Worm (Caenorhabditis elegans) whole organism, L1 larva: Measurements from ENCODE around the gene nhr-251.

ENCODE experiments used
- C04F5.9 ChIP-seq: sonication (generic microtip); optimal IDR thresholded peaks from 2 replicates; lab custom pipeline; 2016; ENCODE audit warnings: missing genetic modification characterization, missing compliant biosample characterization
- C16A3.4 ChIP-seq: fragments of 150-350 bp; optimal IDR thresholded peaks from 2 replicates; lab custom pipeline; 2014; ENCODE audit warnings: missing biosample characterization, missing genetic modification characterization
- aha-1 ChIP-seq: fragments of 150-350 bp; optimal IDR thresholded peaks from 2 replicates; lab custom pipeline; 2014; ENCODE audit warnings: missing biosample characterization, missing genetic modification characterization
- blmp-1 ChIP-seq: fragments of 150-350 bp; optimal IDR thresholded peaks from 2 replicates; lab custom pipeline; 2014; ENCODE audit warnings: missing biosample characterization, missing genetic modification characterization
- ceh-82 ChIP-seq, 3 experiments: fragments of 150-350 bp in 1 of 3; sonication (generic microtip) in 2 of 3; optimal IDR thresholded peaks; 2 replicates each; lab custom pipeline; 2014 to 2017; ENCODE audit warnings: missing biosample characterization in 3 of 3, missing genetic modification characterization in 3 of 3
- ces-1 ChIP-seq: fragments of 150-350 bp; optimal IDR thresholded peaks from 2 replicates; lab custom pipeline; 2014; ENCODE audit warnings: missing biosample characterization, missing genetic modification reagents, missing genetic modification characterization
- efl-1 ChIP-seq, 4 experiments: fragments of 150-350 bp; optimal IDR thresholded peaks in 3 of 4; peaks in 1 of 4; 1 replicate in 1 of 4; 2 replicates in 3 of 4; lab custom pipeline; 2014; ENCODE audit warnings: missing biosample characterization in 2 of 4, missing genetic modification characterization in 2 of 4, missing genetic modification reagents in 2 of 4
- egl-13 ChIP-seq: sonication (generic microtip); optimal IDR thresholded peaks from 2 replicates; lab custom pipeline; 2016; ENCODE audit warnings: missing genotype, missing genetic modification reagents, missing genetic modification characterization, missing compliant biosample characterization
- elt-2 ChIP-seq: sonication (generic microtip); optimal IDR thresholded peaks from 2 replicates; lab custom pipeline; 2016; ENCODE audit warnings: missing genetic modification characterization, mild to moderate bottlenecking, inconsistent platforms, missing compliant biosample characterization, missing genetic modification reagents
- elt-3 ChIP-seq, 6 experiments: fragments of 150-350 bp in 1 of 6; sonication (generic microtip); optimal IDR thresholded peaks; 2 replicates each; lab custom pipeline; 2017 to 2018; ENCODE audit warnings: missing biosample characterization in 6 of 6, missing genetic modification characterization in 6 of 6, inconsistent platforms in 1 of 6
- fkh-8 ChIP-seq: sonication (generic microtip); optimal IDR thresholded peaks from 2 replicates; lab custom pipeline; 2016; ENCODE audit warnings: mild to moderate bottlenecking, missing genetic modification characterization, missing compliant biosample characterization
- fos-1 ChIP-seq: fragments of 150-350 bp; optimal IDR thresholded peaks from 2 replicates; lab custom pipeline; 2014; ENCODE audit warnings: missing biosample characterization, missing genetic modification characterization
- hlh-4 ChIP-seq: sonication (generic microtip); optimal IDR thresholded peaks from 2 replicates; lab custom pipeline; 2016; ENCODE audit warnings: mild to moderate bottlenecking, missing genetic modification characterization, missing compliant biosample characterization
- irx-1 ChIP-seq: sonication (generic microtip); optimal IDR thresholded peaks from 2 replicates; lab custom pipeline; 2016; ENCODE audit warnings: missing genetic modification characterization, missing compliant biosample characterization
- jun-1 ChIP-seq: fragments of 150-350 bp; optimal IDR thresholded peaks from 2 replicates; lab custom pipeline; 2014; ENCODE audit warnings: missing biosample characterization, missing genetic modification reagents, missing genetic modification characterization
- lin-13 ChIP-seq: fragments of 150-350 bp; optimal IDR thresholded peaks from 2 replicates; lab custom pipeline; 2014; ENCODE audit warnings: missing biosample characterization, missing genetic modification reagents, missing genetic modification characterization
- lin-14 ChIP-seq: fragments of 200-800 bp; sonication (Bioruptor generic); optimal IDR thresholded peaks from 2 replicates; lab custom pipeline; 2018; ENCODE audit warnings: mild to moderate bottlenecking, missing genetic modification characterization, moderate library complexity, missing compliant biosample characterization
- lin-15B ChIP-seq: fragments of 150-350 bp; sonication (generic microtip); optimal IDR thresholded peaks from 3 replicates; lab custom pipeline; 2014; ENCODE audit warnings: missing biosample characterization, missing genetic modification characterization
- lin-35 ChIP-seq, 2 experiments: fragments of 150-350 bp; optimal IDR thresholded peaks; 2 replicates each; lab custom pipeline; 2014; ENCODE audit warnings: missing biosample characterization in 2 of 2, missing genetic modification characterization in 2 of 2, missing genetic modification reagents in 2 of 2
- lir-3 ChIP-seq: sonication (generic microtip); optimal IDR thresholded peaks from 2 replicates; lab custom pipeline; 2016; ENCODE audit warnings: mild to moderate bottlenecking, missing genetic modification characterization, moderate library complexity, missing compliant biosample characterization; ENCODE audit not compliant: poor library complexity
- lsy-2 ChIP-seq, 2 experiments: fragments of 150-350 bp; optimal IDR thresholded peaks; 2 replicates each; lab custom pipeline; 2014; ENCODE audit warnings: missing biosample characterization in 2 of 2, missing genetic modification characterization in 2 of 2
- mdl-1 ChIP-seq, 2 experiments: fragments of 150-350 bp; optimal IDR thresholded peaks; 2 replicates each; lab custom pipeline; 2014 to 2017; ENCODE audit warnings: missing biosample characterization in 2 of 2, missing genetic modification characterization in 2 of 2, inconsistent platforms in 1 of 2
- mef-2 ChIP-seq: fragments of 150-350 bp; optimal IDR thresholded peaks from 2 replicates; lab custom pipeline; 2014; ENCODE audit warnings: missing biosample characterization, missing genetic modification characterization
- nhr-19 ChIP-seq: fragments of 200-800 bp; sonication (Bioruptor generic); conservative IDR thresholded peaks from 2 replicates; pipeline ENCODE4 v1.3.6; 2022; ENCODE audit warnings: missing genetic modification characterization, missing compliant biosample characterization
- nhr-20 ChIP-seq: sonication (generic microtip); optimal IDR thresholded peaks from 2 replicates; lab custom pipeline; 2016; ENCODE audit warnings: mild to moderate bottlenecking, missing genetic modification characterization, missing compliant biosample characterization
- nhr-71 ChIP-seq: sonication (generic microtip); optimal IDR thresholded peaks from 2 replicates; lab custom pipeline; 2016; ENCODE audit warnings: mild to moderate bottlenecking, missing genetic modification characterization, moderate library complexity, missing compliant biosample characterization
- nhr-76 ChIP-seq: sonication (generic microtip); optimal IDR thresholded peaks from 2 replicates; lab custom pipeline; 2017; ENCODE audit warnings: missing biosample characterization, missing genetic modification characterization
- nhr-85 ChIP-seq: sonication (generic microtip); peaks from one replicate; lab custom pipeline; 2016; ENCODE audit warnings: missing genetic modification characterization, inconsistent platforms, missing compliant biosample characterization
- nhr-90 ChIP-seq: sonication (generic microtip); optimal IDR thresholded peaks from 2 replicates; lab custom pipeline; 2016; ENCODE audit warnings: mild to moderate bottlenecking, missing genetic modification characterization, missing compliant biosample characterization; ENCODE audit not compliant: poor library complexity
- pax-3 ChIP-seq: fragments of 200-800 bp; sonication (Bioruptor generic); optimal IDR thresholded peaks from 2 replicates; lab custom pipeline; 2018; ENCODE audit warnings: mild to moderate bottlenecking, missing genetic modification characterization, moderate library complexity, missing compliant biosample characterization
- rnt-1 ChIP-seq: sonication (generic microtip); optimal IDR thresholded peaks from 2 replicates; lab custom pipeline; 2016; ENCODE audit warnings: mild to moderate bottlenecking, missing genetic modification characterization, moderate library complexity, missing compliant biosample characterization
- snpc-4 ChIP-seq: fragments of 150-350 bp; optimal IDR thresholded peaks from 2 replicates; lab custom pipeline; 2014; ENCODE audit warnings: missing biosample characterization, missing genetic modification characterization
- snu-23 ChIP-seq: sonication (generic microtip); optimal IDR thresholded peaks from 2 replicates; lab custom pipeline; 2016; ENCODE audit warnings: missing genetic modification characterization, missing compliant biosample characterization
- sup-37 ChIP-seq: fragments of 200-800 bp; sonication (Bioruptor generic); optimal IDR thresholded peaks from 2 replicates; lab custom pipeline; 2018; ENCODE audit warnings: mild to moderate bottlenecking, missing genetic modification characterization, missing compliant biosample characterization
- swsn-7 ChIP-seq: sonication (generic microtip); optimal IDR thresholded peaks from 2 replicates; lab custom pipeline; 2016; ENCODE audit warnings: missing genetic modification characterization, missing compliant biosample characterization
- tbx-2 ChIP-seq: sonication (generic microtip); optimal IDR thresholded peaks from 2 replicates; lab custom pipeline; 2016; ENCODE audit warnings: missing genetic modification characterization, missing compliant biosample characterization
- tlp-1 ChIP-seq: fragments of 150-350 bp; optimal IDR thresholded peaks from 2 replicates; lab custom pipeline; 2014; ENCODE audit warnings: missing biosample characterization, missing genetic modification characterization
- unc-130 ChIP-seq: fragments of 150-350 bp; optimal IDR thresholded peaks from 2 replicates; lab custom pipeline; 2017; ENCODE audit warnings: missing biosample characterization, missing genetic modification characterization, inconsistent platforms
- unc-30 ChIP-seq: sonication (generic microtip); optimal IDR thresholded peaks from 2 replicates; lab custom pipeline; 2017; ENCODE audit warnings: missing biosample characterization, missing genetic modification characterization
- unc-86 ChIP-seq: sonication (generic microtip); optimal IDR thresholded peaks from 2 replicates; lab custom pipeline; 2016; ENCODE audit warnings: missing genetic modification characterization, missing compliant biosample characterization
- zag-1 ChIP-seq: fragments of 150-350 bp; optimal IDR thresholded peaks from 2 replicates; lab custom pipeline; 2014; ENCODE audit warnings: missing biosample characterization, missing genetic modification characterization

nhr-251 gene

ce11 chrV:635630-636029, 35.3 kb downstream of the nhr-251 start:
- TF ChIP-seq nhr-90 (tag; lab: Kevin White, UChicago) (peak; percentile 0), nhr-71 (peak; percentile 27), unc-86 (tag; lab: Kevin White, UChicago) (no peak), snpc-4 (tag; lab: Kevin White, UChicago) (peak; percentile 66), mdl-1 (tag; optimal IDR thresholded peaks at IDR 0.05; lab: Kevin White, UChicago) (peak in 1 of 2 experiments; percentile 47), lin-35 (GFP tag; optimal IDR thresholded peaks at IDR 0.05; lab: Kevin White, UChicago) (peak in 1 of 2 experiments; percentile 67), egl-13 (no peak), unc-30 (tag; lab: Kevin White, UChicago) (no peak), nhr-20 (tag; lab: Kevin White, UChicago) (peak; percentile 33), elt-2 (tag; lab: Kevin White, UChicago) (peak; percentile 29), snu-23 (GFP tag; lab: Kevin White, UChicago) (peak; percentile 44), nhr-85 (tag; lab: Kevin White, UChicago) (peak; percentile 80), rnt-1 (no peak), lin-15B (tag; lab: Kevin White, UChicago) (no peak), tlp-1 (no peak), lsy-2 (tag; optimal IDR thresholded peaks at IDR 0.05; lab: Kevin White, UChicago) (peak in 1 of 2 experiments; percentile 10), C16A3.4 (tag; lab: Kevin White, UChicago) (peak; percentile 27), lin-14 (GFP tag; lab: Kevin White, UChicago) (peak; percentile 95), elt-3 (tag; optimal IDR thresholded peaks at IDR 0.05; lab: Kevin White, UChicago) (peak in 1 of 6 experiments; percentile 8), blmp-1 (tag; lab: Kevin White, UChicago) (peak; percentile 35), unc-130 (tag; lab: Kevin White, UChicago) (peak; percentile 20)

ce11 chrV:636281-636680, 36.0 kb downstream of the nhr-251 start, which contains the start of gene pals-31:
TSS of gene pals-31 (plus strand) at chrV:636581.
- TF ChIP-seq C16A3.4 (tag; lab: Kevin White, UChicago): no peak
- TF ChIP-seq mef-2 (tag; lab: Kevin White, UChicago): no peak
- TF ChIP-seq sup-37 (GFP tag; lab: Kevin White, UChicago): no peak
- TF ChIP-seq pax-3: no peak
- no peak for TF ChIP-seq nhr-19 (GFP tag; lab: Robert Waterston, UW)
- no peak for TF ChIP-seq nhr-76 (tag; lab: Kevin White, UChicago)
- no peak for TF ChIP-seq fos-1 (tag; lab: Kevin White, UChicago)
- no peak for TF ChIP-seq lsy-2 (tag; optimal IDR thresholded peaks at IDR 0.05; lab: Kevin White, UChicago)
- no peak for TF ChIP-seq irx-1 (tag; lab: Kevin White, UChicago)
- TF ChIP-seq aha-1: no peak
- TF ChIP-seq lin-15B (tag; lab: Kevin White, UChicago): no peak
- TF ChIP-seq zag-1 (tag; lab: Kevin White, UChicago): no peak
- no peak for TF ChIP-seq lin-13 (GFP tag; lab: Kevin White, UChicago)
- TF ChIP-seq ces-1 (GFP tag; lab: Kevin White, UChicago): no peak
- no peak for TF ChIP-seq lir-3 (tag; lab: Kevin White, UChicago)

ce11 chrV:638328-638727, 38.0 kb downstream of the nhr-251 start, which contains the start of gene srj-37:
TSS of gene srj-37 (plus strand) at chrV:638628.
- no peak for TF ChIP-seq tbx-2 (tag; lab: Kevin White, UChicago)
- TF ChIP-seq mef-2 (tag; lab: Kevin White, UChicago): no peak
- no peak for TF ChIP-seq hlh-4 (tag; lab: Kevin White, UChicago)
- TF ChIP-seq lir-3 (tag; lab: Kevin White, UChicago): no peak
- no peak for TF ChIP-seq jun-1 (tag; lab: Kevin White, UChicago)
- no peak for TF ChIP-seq egl-13

- TF ChIP-seq ceh-82 (tag; optimal IDR thresholded peaks at IDR 0.05; lab: Kevin White, UChicago): peak in 1 of 3 experiments; percentile 2
- TF ChIP-seq C04F5.9 (tag; lab: Kevin White, UChicago): no peak
- TF ChIP-seq nhr-20 (tag; lab: Kevin White, UChicago): peak; percentile 22
- TF ChIP-seq efl-1 (optimal IDR thresholded peaks at IDR 0.05; lab: Kevin White, UChicago): peak; percentile 31 to 47
- no peak for TF ChIP-seq efl-1 (GFP tag; optimal IDR thresholded peaks at IDR 0.05 in 1 of 2; lab: Kevin White, UChicago)
- TF ChIP-seq elt-3 (tag; optimal IDR thresholded peaks at IDR 0.05; lab: Kevin White, UChicago): no peak
- TF ChIP-seq fkh-8 (tag; lab: Kevin White, UChicago): peak; percentile 41
- TF ChIP-seq swsn-7 (tag; lab: Kevin White, UChicago): peak; percentile 30
- TF ChIP-seq rnt-1: peak; percentile 33
- TF ChIP-seq, all 84 proteins: peak for 6
These were observed 42.4 kb downstream of the nhr-251 start, which contains the start of gene nhr-190 for ce11 chrV:642750-643149. TSS of gene nhr-190 (minus strand) at chrV:642924.
